Fruit fly (Drosophila melanogaster) whole organism, embryonic: Measurements from ENCODE around the gene Cyp4d1.

Experiments used
- Abd-B ChIP-seq: fragments of 200-800 bp; sonication (Bioruptor generic); optimal IDR thresholded peaks from 2 replicates; lab custom pipeline; 2018; ENCODE audit warnings: missing biosample characterization, mild to moderate bottlenecking, missing genetic modification characterization, moderate library complexity
- Bteb2 ChIP-seq: fragments of 200-800 bp; sonication (Bioruptor generic); optimal IDR thresholded peaks from 2 replicates; lab custom pipeline; 2016; ENCODE audit warnings: missing biosample characterization, missing genetic modification characterization
- CG10267 ChIP-seq: fragments of 200-800 bp; sonication (Bioruptor generic); optimal IDR thresholded peaks from 2 replicates; lab custom pipeline; 2018; ENCODE audit warnings: missing biosample characterization, mild to moderate bottlenecking, missing genetic modification characterization, moderate library complexity
- CG10321 ChIP-seq: fragments of 200-800 bp; sonication (Bioruptor generic); IDR thresholded peaks from 2 replicates; pipeline ENCODE4 v1.3.6; 2022; ENCODE audit warnings: missing biosample characterization, missing genetic modification characterization
- CG10462 ChIP-seq: fragments of 200-800 bp; sonication (Bioruptor generic); optimal IDR thresholded peaks from 2 replicates; lab custom pipeline; 2016; ENCODE audit warnings: missing biosample characterization, missing genetic modification characterization
- CG10979 ChIP-seq: fragments of 200-800 bp; sonication (Bioruptor generic); optimal IDR thresholded peaks from 2 replicates; lab custom pipeline; 2018; ENCODE audit warnings: missing biosample characterization, mild to moderate bottlenecking, missing genetic modification characterization, moderate library complexity
- CG1233 ChIP-seq: fragments of 200-800 bp; sonication (Bioruptor generic); optimal IDR thresholded peaks from 4 replicates; lab custom pipeline; 2018; ENCODE audit warnings: missing biosample characterization, mild to moderate bottlenecking, missing genetic modification characterization
- CG12744 ChIP-seq: fragments of 200-800 bp; sonication (Bioruptor generic); optimal IDR thresholded peaks from 2 replicates; lab custom pipeline; 2016; ENCODE audit warnings: missing biosample characterization, missing genetic modification characterization
- CG14710 ChIP-seq: fragments of 200-800 bp; sonication (Bioruptor generic); optimal IDR thresholded peaks from 3 replicates; lab custom pipeline; 2019; ENCODE audit warnings: missing biosample characterization, mild to moderate bottlenecking, missing genetic modification characterization, moderate library complexity
- CG18011 ChIP-seq: fragments of 200-800 bp; sonication (Bioruptor generic); optimal IDR thresholded peaks from 2 replicates; lab custom pipeline; 2017; ENCODE audit warnings: missing biosample characterization, missing genetic modification characterization, mild to moderate bottlenecking, moderate library complexity, missing genotype
- CG2202 ChIP-seq: fragments of 200-800 bp; sonication (Bioruptor generic); optimal IDR thresholded peaks from 2 replicates; lab custom pipeline; 2018; ENCODE audit warnings: missing biosample characterization, mild to moderate bottlenecking, missing genetic modification characterization
- CG2678 ChIP-seq: fragments of 200-800 bp; sonication (Bioruptor generic); optimal IDR thresholded peaks from 3 replicates; lab custom pipeline; 2019; ENCODE audit warnings: missing biosample characterization, mild to moderate bottlenecking, missing genetic modification characterization, moderate library complexity
- CG31224 ChIP-seq: fragments of 200-800 bp; sonication (Bioruptor generic); IDR thresholded peaks from 2 replicates; pipeline ENCODE4 v1.3.6; 2022; ENCODE audit warnings: missing biosample characterization, missing genetic modification characterization
- CG33557 ChIP-seq: fragments of 200-800 bp; sonication (Bioruptor generic); optimal IDR thresholded peaks from 2 replicates; lab custom pipeline; 2019; ENCODE audit warnings: missing biosample characterization, mild to moderate bottlenecking, missing genetic modification characterization, moderate library complexity
- CG34422 ChIP-seq: fragments of 200-800 bp; sonication (Bioruptor generic); IDR thresholded peaks from 3 replicates; pipeline ENCODE4 v1.3.6; 2022; ENCODE audit warnings: missing biosample characterization, missing genetic modification characterization
- CG42726 ChIP-seq: fragments of 200-800 bp; sonication (Bioruptor generic); IDR thresholded peaks from 2 replicates; pipeline ENCODE4 v1.3.6; 2022; ENCODE audit warnings: missing biosample characterization, missing genetic modification characterization; ENCODE audit not compliant: partially characterized antibody
- CG4820 ChIP-seq: fragments of 200-800 bp; sonication (Bioruptor generic); optimal IDR thresholded peaks from 3 replicates; lab custom pipeline; 2016; ENCODE audit warnings: missing biosample characterization, missing genetic modification characterization
- CG4854 ChIP-seq: fragments of 200-800 bp; sonication (Bioruptor generic); optimal IDR thresholded peaks from 2 replicates; lab custom pipeline; 2016; ENCODE audit warnings: missing biosample characterization, missing genetic modification characterization, inconsistent platforms
- CG5953 ChIP-seq: fragments of 200-800 bp; sonication (Bioruptor generic); IDR thresholded peaks from 2 replicates; pipeline ENCODE4 v1.3.6; 2022; ENCODE audit warnings: missing biosample characterization, missing genetic modification characterization
- CG6175 ChIP-seq: fragments of 200-800 bp; sonication (Bioruptor generic); IDR thresholded peaks from 3 replicates; pipeline ENCODE4 v1.3.6; 2022; ENCODE audit warnings: missing biosample characterization, missing genetic modification characterization
- CG7271 ChIP-seq: fragments of 200-800 bp; sonication (Bioruptor generic); optimal IDR thresholded peaks from 2 replicates; lab custom pipeline; 2018; ENCODE audit warnings: missing biosample characterization, mild to moderate bottlenecking, missing genetic modification characterization, moderate library complexity
- CG9932 ChIP-seq: fragments of 200-800 bp; sonication (Bioruptor generic); IDR thresholded peaks from 2 replicates; pipeline ENCODE4 v1.3.6; 2022; ENCODE audit warnings: missing biosample characterization, missing genetic modification characterization
- D ChIP-seq, 2 experiments: fragments of 200-800 bp in 1 of 2; fragments of >200 bp in 1 of 2; sonication (Bioruptor generic) in 1 of 2; optimal IDR thresholded peaks; 2 replicates in 1 of 2; 3 replicates in 1 of 2; lab custom pipeline; 2017; ENCODE audit warnings: mild to moderate bottlenecking in 1 of 2, missing biosample characterization in 1 of 2, missing genetic modification characterization in 1 of 2, missing genetic modification reagents in 1 of 2
- Dad ChIP-seq: fragments of 200-800 bp; sonication (Bioruptor generic); optimal IDR thresholded peaks from 3 replicates; lab custom pipeline; 2016; ENCODE audit warnings: missing biosample characterization, missing genetic modification characterization
- Dip2 ChIP-seq: fragments of 200-800 bp; sonication (Bioruptor generic); IDR thresholded peaks from 2 replicates; pipeline ENCODE4 v1.3.6; 2022; ENCODE audit warnings: missing biosample characterization, missing genetic modification characterization
- Dip3 ChIP-seq: fragments of 200-800 bp; sonication (Bioruptor generic); optimal IDR thresholded peaks from 3 replicates; lab custom pipeline; 2016; ENCODE audit warnings: missing biosample characterization, missing genetic modification characterization
- Drgx ChIP-seq: fragments of 200-800 bp; sonication (Bioruptor generic); IDR thresholded peaks from 2 replicates; pipeline ENCODE4 v1.3.6; 2022; ENCODE audit warnings: missing biosample characterization, missing genetic modification characterization
- ERR ChIP-seq: fragments of 200-800 bp; sonication (Bioruptor generic); optimal IDR thresholded peaks from 2 replicates; lab custom pipeline; 2016; ENCODE audit warnings: missing biosample characterization, missing genetic modification characterization
- HLH4C ChIP-seq: fragments of 200-800 bp; sonication (Bioruptor generic); IDR thresholded peaks from 3 replicates; pipeline ENCODE4 v1.3.6; 2022; ENCODE audit warnings: missing biosample characterization, missing genetic modification characterization; ENCODE audit not compliant: partially characterized antibody
- Hmr ChIP-seq: fragments of 200-800 bp; sonication (Bioruptor generic); optimal IDR thresholded peaks from 3 replicates; lab custom pipeline; 2017; ENCODE audit warnings: mild to moderate bottlenecking, missing biosample characterization, missing genetic modification reagents, missing genetic modification characterization
- Hsf ChIP-seq: fragments of 200-800 bp; sonication (Bioruptor generic); optimal IDR thresholded peaks from 3 replicates; lab custom pipeline; 2016; ENCODE audit warnings: missing biosample characterization, missing genetic modification characterization
- Lhr ChIP-seq: fragments of 200-800 bp; sonication (Bioruptor generic); optimal IDR thresholded peaks from 3 replicates; lab custom pipeline; 2017; ENCODE audit warnings: mild to moderate bottlenecking, missing biosample characterization, missing genetic modification reagents, missing genetic modification characterization
- Rfx ChIP-seq: fragments of 200-800 bp; sonication (Bioruptor generic); IDR thresholded peaks from 2 replicates; pipeline ENCODE4 v1.3.6; 2022; ENCODE audit warnings: missing biosample characterization, missing genetic modification characterization
- ab ChIP-seq: fragments of 200-800 bp; sonication (Bioruptor generic); optimal IDR thresholded peaks from 2 replicates; lab custom pipeline; 2016; ENCODE audit warnings: missing biosample characterization, missing genetic modification characterization
- bbx ChIP-seq: fragments of 200-800 bp; sonication (Bioruptor generic); IDR thresholded peaks from 2 replicates; pipeline ENCODE4 v1.3.6; 2022; ENCODE audit warnings: missing biosample characterization, missing genetic modification characterization; ENCODE audit not compliant: partially characterized antibody
- cas ChIP-seq: fragments of 200-800 bp; sonication (Bioruptor generic); IDR thresholded peaks from 2 replicates; pipeline ENCODE4 v1.3.6; 2022; ENCODE audit warnings: missing biosample characterization, missing genetic modification characterization
- chif ChIP-seq, 2 experiments: fragments of 200-800 bp; sonication (Bioruptor generic); optimal IDR thresholded peaks; 3 replicates each; lab custom pipeline; 2016; ENCODE audit warnings: missing biosample characterization in 2 of 2, missing genetic modification characterization in 2 of 2
- cwo ChIP-seq: fragments of 200-800 bp; sonication (Bioruptor generic); optimal IDR thresholded peaks from 3 replicates; lab custom pipeline; 2017; ENCODE audit warnings: missing biosample characterization, missing genetic modification characterization, mild to moderate bottlenecking, moderate library complexity, missing genetic modification reagents
- klu ChIP-seq: fragments of 200-800 bp; sonication (Bioruptor generic); IDR thresholded peaks from 2 replicates; pipeline ENCODE4 v1.3.6; 2022; ENCODE audit warnings: missing biosample characterization, missing genetic modification characterization
- luna ChIP-seq: fragments of 200-800 bp; sonication (Bioruptor generic); optimal IDR thresholded peaks from 2 replicates; lab custom pipeline; 2016; ENCODE audit warnings: missing biosample characterization, missing genetic modification characterization
- mam ChIP-seq: fragments of 200-800 bp; sonication (Bioruptor generic); optimal IDR thresholded peaks from 3 replicates; lab custom pipeline; 2016; ENCODE audit warnings: missing biosample characterization, missing genetic modification characterization
- psq ChIP-seq: fragments of 200-800 bp; sonication (Bioruptor generic); optimal IDR thresholded peaks from 2 replicates; lab custom pipeline; 2017; ENCODE audit warnings: missing biosample characterization, missing genetic modification characterization
- sisA ChIP-seq: fragments of 200-800 bp; sonication (Bioruptor generic); IDR thresholded peaks from 2 replicates; pipeline ENCODE4 v1.3.6; 2022; ENCODE audit warnings: missing biosample characterization, missing genetic modification characterization
- tin ChIP-seq: fragments of 200-800 bp; sonication (Bioruptor generic); optimal IDR thresholded peaks from 3 replicates; lab custom pipeline; 2016; ENCODE audit warnings: missing biosample characterization, missing genetic modification characterization
- tll ChIP-seq, 2 experiments: fragments of 200-800 bp in 1 of 2; fragments of >200 bp in 1 of 2; sonication (Bioruptor generic) in 1 of 2; optimal IDR thresholded peaks; 2 replicates each; lab custom pipeline; 2017 to 2019; ENCODE audit warnings: missing biosample characterization in 2 of 2, missing genetic modification characterization in 2 of 2, mild to moderate bottlenecking in 1 of 2, moderate library complexity in 1 of 2
- ttk ChIP-seq: fragments of 200-800 bp; sonication (Bioruptor generic); IDR thresholded peaks from 2 replicates; pipeline ENCODE4 v2.1.2; 2022; ENCODE audit warnings: missing biosample characterization, missing genetic modification characterization
- tup ChIP-seq: fragments of 200-800 bp; sonication (Bioruptor generic); optimal IDR thresholded peaks from 2 replicates; lab custom pipeline; 2016; ENCODE audit warnings: missing biosample characterization, mild to moderate bottlenecking, missing genetic modification characterization, moderate library complexity
- zfh1 ChIP-seq: fragments of 200-800 bp; sonication (Bioruptor generic); IDR thresholded peaks from 3 replicates; pipeline ENCODE4 v1.3.6; 2022; ENCODE audit warnings: missing biosample characterization, missing genetic modification characterization

Cyp4d1 gene

dm6 chrX:2135868-2136787 lies 25.9 kb downstream of the Cyp4d1 start (continued):
- TF ChIP-seq Dip2 (no peak), ERR (GFP tag; lab: Kevin White, UChicago) (peak; percentile 22), CG18011 (GFP tag; lab: Kevin White, UChicago) (no peak), ttk (GFP tag; lab: Robert Waterston, UW) (no peak), CG7271 (tag; lab: Kevin White, UChicago) (peak; percentile 46), Lhr (GFP tag; lab: Kevin White, UChicago) (no peak), tll (GFP tag; optimal IDR thresholded peaks at IDR 0.05; lab: Kevin White, UChicago) (no peak), psq (no peak), Bteb2 (no peak), bbx (GFP tag; lab: Robert Waterston, UW) (no peak), CG4854 (no peak), Hsf (GFP tag; lab: Kevin White, UChicago) (peak; percentile 42), ab (peak; percentile 33), CG10321 (no peak), D (optimal IDR thresholded peaks at IDR 0.05; lab: Kevin White, UChicago) (no peak), D (GFP tag; optimal IDR thresholded peaks at IDR 0.05; lab: Kevin White, UChicago) (no peak), CG5953 (GFP tag; lab: Robert Waterston, UW) (no peak), tin (no peak), Drgx (GFP tag; lab: Robert Waterston, UW) (peak; percentile 49), tup (GFP tag; lab: Kevin White, UChicago) (no peak), Dip3 (GFP tag; lab: Kevin White, UChicago) (peak; percentile 41), HLH4C (GFP tag; lab: Robert Waterston, UW) (no peak), CG31224 (no peak), luna (GFP tag; lab: Kevin White, UChicago) (no peak), CG2678 (peak; percentile 61), Dad (GFP tag; lab: Kevin White, UChicago) (no peak), Rfx (GFP tag; lab: Robert Waterston, UW) (peak; percentile 54), cas (GFP tag; lab: Robert Waterston, UW) (no peak), CG2202 (tag; lab: Kevin White, UChicago) (no peak), CG9932 (GFP tag; lab: Robert Waterston, UW) (peak; percentile 58), mam (GFP tag; lab: Kevin White, UChicago) (peak; percentile 30), CG10267 (tag; lab: Kevin White, UChicago) (no peak), CG42726 (GFP tag; lab: Robert Waterston, UW) (no peak), CG10462 (GFP tag; lab: Kevin White, UChicago) (no peak), zfh1 (no peak; the same call in 2 of the 3 replicates), CG10979 (tag; lab: Kevin White, UChicago) (no peak), chif (GFP tag; optimal IDR thresholded peaks at IDR 0.05; lab: Kevin White, UChicago) (peak in 1 of 2 experiments; percentile 42), CG6175 (GFP tag; lab: Robert Waterston, UW) (no peak), CG33557 (GFP tag; lab: Kevin White, UChicago) (no peak), CG14710 (tag; lab: Kevin White, UChicago) (no peak), cwo (GFP tag; lab: Kevin White, UChicago) (peak; percentile 66), CG12744 (GFP tag; lab: Kevin White, UChicago) (no peak), Hmr (peak; percentile 50), sisA (GFP tag; lab: Robert Waterston, UW) (no peak; the same call in none of the 2 replicates), CG34422 (GFP tag; lab: Robert Waterston, UW) (no peak; the same call in 2 of the 3 replicates), CG1233 (GFP tag; lab: Kevin White, UChicago) (no peak), CG4820 (peak; percentile 42), Abd-B (GFP tag; lab: Kevin White, UChicago) (peak; percentile 44), klu (GFP tag; lab: Robert Waterston, UW) (0 out of 2 replicates have a peak, but pooled peaks have one; percentile 40)
